Fruit fly (Drosophila melanogaster) whole organism, embryonic: Measurements from ENCODE around the gene Mlc2.

ENCODE experiments used
- CG10321 ChIP-seq: fragments of 200-800 bp; sonication (Bioruptor generic); IDR thresholded peaks from 2 replicates; pipeline ENCODE4 v1.3.6; 2022; ENCODE audit warnings: missing biosample characterization, missing genetic modification characterization
- CG10654 ChIP-seq: fragments of 200-800 bp; sonication (Bioruptor generic); optimal IDR thresholded peaks from 2 replicates; lab custom pipeline; 2016; ENCODE audit warnings: missing biosample characterization, missing genetic modification characterization
- CG10979 ChIP-seq: fragments of 200-800 bp; sonication (Bioruptor generic); optimal IDR thresholded peaks from 2 replicates; lab custom pipeline; 2018; ENCODE audit warnings: missing biosample characterization, mild to moderate bottlenecking, missing genetic modification characterization, moderate library complexity
- CG12942 ChIP-seq: fragments of 200-800 bp; sonication (Bioruptor generic); optimal IDR thresholded peaks from 3 replicates; lab custom pipeline; 2016; ENCODE audit warnings: missing biosample characterization, missing genetic modification characterization
- CG14441 ChIP-seq: fragments of 200-800 bp; sonication (Bioruptor generic); IDR thresholded peaks from 2 replicates; pipeline ENCODE4 v1.3.6; 2022; ENCODE audit warnings: missing biosample characterization, missing genetic modification characterization
- CG15696 ChIP-seq: fragments of 200-800 bp; sonication (Bioruptor generic); optimal IDR thresholded peaks from 2 replicates; lab custom pipeline; 2019; ENCODE audit warnings: missing biosample characterization, mild to moderate bottlenecking, missing genetic modification characterization, moderate library complexity
- CG1647 ChIP-seq: fragments of 200-800 bp; sonication (Bioruptor generic); optimal IDR thresholded peaks from 3 replicates; lab custom pipeline; 2016; ENCODE audit warnings: missing biosample characterization, missing genetic modification characterization
- CG16815 ChIP-seq: fragments of 200-800 bp; sonication (Bioruptor generic); optimal IDR thresholded peaks from 3 replicates; lab custom pipeline; 2017; ENCODE audit warnings: missing biosample characterization, mild to moderate bottlenecking, missing genetic modification characterization
- CG17361 ChIP-seq: fragments of 200-800 bp; sonication (Bioruptor generic); IDR thresholded peaks from 3 replicates; pipeline ENCODE4 v1.3.6; 2022; ENCODE audit warnings: missing biosample characterization, missing genetic modification characterization
- CG17802 ChIP-seq: fragments of 200-800 bp; sonication (Bioruptor generic); optimal IDR thresholded peaks from 2 replicates; lab custom pipeline; 2018; ENCODE audit warnings: missing biosample characterization, mild to moderate bottlenecking, missing genetic modification characterization, moderate library complexity
- CG18476 ChIP-seq: fragments of 200-800 bp; sonication (Bioruptor generic); optimal IDR thresholded peaks from 2 replicates; lab custom pipeline; 2016; ENCODE audit warnings: missing biosample characterization, mild to moderate bottlenecking, missing genetic modification characterization
- CG18619 ChIP-seq: fragments of 200-800 bp; sonication (Bioruptor generic); optimal IDR thresholded peaks from 3 replicates; lab custom pipeline; 2017; ENCODE audit warnings: missing biosample characterization, mild to moderate bottlenecking, missing genetic modification characterization
- CG2678 ChIP-seq: fragments of 200-800 bp; sonication (Bioruptor generic); optimal IDR thresholded peaks from 3 replicates; lab custom pipeline; 2019; ENCODE audit warnings: missing biosample characterization, mild to moderate bottlenecking, missing genetic modification characterization, moderate library complexity
- CG31441 ChIP-seq: fragments of 200-800 bp; sonication (Bioruptor generic); IDR thresholded peaks from 2 replicates; pipeline ENCODE4 v1.3.6; 2022; ENCODE audit warnings: missing biosample characterization, missing genetic modification characterization
- CG43689 ChIP-seq: fragments of 200-800 bp; sonication (Bioruptor generic); IDR thresholded peaks from 2 replicates; pipeline ENCODE4 v1.3.6; 2022; ENCODE audit warnings: missing biosample characterization, missing genetic modification characterization
- CG4404 ChIP-seq: fragments of 200-800 bp; sonication (Bioruptor generic); IDR thresholded peaks from 2 replicates; pipeline ENCODE4 v1.3.6; 2022; ENCODE audit warnings: missing biosample characterization, missing genetic modification characterization
- CG4617 ChIP-seq: fragments of 200-800 bp; sonication (Bioruptor generic); optimal IDR thresholded peaks from 3 replicates; lab custom pipeline; 2016; ENCODE audit warnings: missing biosample characterization, missing genetic modification characterization, borderline replicate concordance
- CG5953 ChIP-seq: fragments of 200-800 bp; sonication (Bioruptor generic); IDR thresholded peaks from 2 replicates; pipeline ENCODE4 v1.3.6; 2022; ENCODE audit warnings: missing biosample characterization, missing genetic modification characterization
- CG7745 ChIP-seq: fragments of 200-800 bp; sonication (Bioruptor generic); optimal IDR thresholded peaks from 2 replicates; lab custom pipeline; 2018; ENCODE audit warnings: missing biosample characterization, mild to moderate bottlenecking, missing genetic modification characterization, moderate library complexity
- CG7987 ChIP-seq: fragments of 200-800 bp; sonication (Bioruptor generic); optimal IDR thresholded peaks from 2 replicates; lab custom pipeline; 2018; ENCODE audit warnings: missing biosample characterization, mild to moderate bottlenecking, missing genetic modification characterization, moderate library complexity
- CG8359 ChIP-seq: fragments of 200-800 bp; sonication (Bioruptor generic); optimal IDR thresholded peaks from 2 replicates; lab custom pipeline; 2017; ENCODE audit warnings: missing biosample characterization, mild to moderate bottlenecking, missing genetic modification characterization, borderline replicate concordance
- CG8924 ChIP-seq: fragments of 200-800 bp; optimal IDR thresholded peaks from 3 replicates; lab custom pipeline; 2019; ENCODE audit warnings: missing biosample characterization, mild to moderate bottlenecking, missing genetic modification characterization, moderate library complexity
- CrebB ChIP-seq: fragments of 200-800 bp; sonication (Bioruptor generic); optimal IDR thresholded peaks from 3 replicates; lab custom pipeline; 2018; ENCODE audit warnings: missing biosample characterization, mild to moderate bottlenecking, missing genetic modification characterization
- Dfd ChIP-seq, 2 experiments: fragments of >200 bp; optimal IDR thresholded peaks; 2 replicates each; lab custom pipeline; 2017; ENCODE audit warnings: missing biosample characterization in 2 of 2, missing genetic modification characterization in 2 of 2
- Eip74EF ChIP-seq, 2 experiments: fragments of 200-800 bp in 1 of 2; fragments of >200 bp in 1 of 2; sonication (Bioruptor generic) in 1 of 2; optimal IDR thresholded peaks; 2 replicates each; lab custom pipeline; 2017 to 2019; ENCODE audit warnings: missing biosample characterization in 2 of 2, missing genetic modification characterization in 2 of 2, mild to moderate bottlenecking in 1 of 2, moderate library complexity in 1 of 2
- Ets65A ChIP-seq: fragments of 200-800 bp; sonication (Bioruptor generic); peaks from one replicate; lab custom pipeline; 2016; ENCODE audit warnings: missing biosample characterization, missing genetic modification characterization
- Fer1 ChIP-seq: fragments of 200-800 bp; sonication (Bioruptor generic); optimal IDR thresholded peaks from 2 replicates; lab custom pipeline; 2017; ENCODE audit warnings: missing biosample characterization, mild to moderate bottlenecking, missing genetic modification characterization
- HLH4C ChIP-seq: fragments of 200-800 bp; sonication (Bioruptor generic); IDR thresholded peaks from 3 replicates; pipeline ENCODE4 v1.3.6; 2022; ENCODE audit warnings: missing biosample characterization, missing genetic modification characterization; ENCODE audit not compliant: partially characterized antibody
- Lhr ChIP-seq: fragments of 200-800 bp; sonication (Bioruptor generic); optimal IDR thresholded peaks from 3 replicates; lab custom pipeline; 2017; ENCODE audit warnings: mild to moderate bottlenecking, missing biosample characterization, missing genetic modification reagents, missing genetic modification characterization
- MTF-1 ChIP-seq: fragments of 200-800 bp; sonication (Bioruptor generic); optimal IDR thresholded peaks from 2 replicates; lab custom pipeline; 2018; ENCODE audit warnings: missing biosample characterization, mild to moderate bottlenecking, missing genetic modification characterization, borderline replicate concordance
- Neu2 ChIP-seq: fragments of 200-800 bp; sonication (Bioruptor generic); optimal IDR thresholded peaks from 3 replicates; lab custom pipeline; 2016; ENCODE audit warnings: missing biosample characterization, missing genetic modification characterization, borderline replicate concordance
- Sry-δ ChIP-seq: fragments of 200-800 bp; sonication (Bioruptor generic); optimal IDR thresholded peaks from 2 replicates; lab custom pipeline; 2016; ENCODE audit warnings: missing biosample characterization, missing genetic modification characterization
- Usf ChIP-seq: fragments of 200-800 bp; sonication (Bioruptor generic); optimal IDR thresholded peaks from 2 replicates; lab custom pipeline; 2017; ENCODE audit warnings: missing genotype, missing biosample characterization, missing genetic modification characterization
- az2 ChIP-seq: fragments of 200-800 bp; sonication (Bioruptor generic); optimal IDR thresholded peaks from 3 replicates; lab custom pipeline; 2016; ENCODE audit warnings: missing biosample characterization, missing genetic modification characterization
- crc ChIP-seq: fragments of 200-800 bp; sonication (Bioruptor generic); optimal IDR thresholded peaks from 2 replicates; lab custom pipeline; 2016; ENCODE audit warnings: missing biosample characterization, missing genetic modification characterization
- dan ChIP-seq: fragments of 200-800 bp; sonication (Bioruptor generic); IDR thresholded peaks from 2 replicates; pipeline ENCODE4 v1.3.6; 2022; ENCODE audit warnings: missing biosample characterization, missing genetic modification characterization
- en ChIP-seq: fragments of 200-800 bp; sonication (Bioruptor generic); optimal IDR thresholded peaks from 2 replicates; lab custom pipeline; 2016; ENCODE audit warnings: missing biosample characterization, missing genetic modification characterization
- fu2 ChIP-seq: fragments of 200-800 bp; sonication (Bioruptor generic); optimal IDR thresholded peaks from 2 replicates; lab custom pipeline; 2016; ENCODE audit warnings: missing biosample characterization, missing genetic modification characterization
- grau ChIP-seq: fragments of 200-800 bp; optimal IDR thresholded peaks from 3 replicates; lab custom pipeline; 2019; ENCODE audit warnings: missing biosample characterization, mild to moderate bottlenecking, missing genetic modification characterization, moderate library complexity
- gro ChIP-seq: fragments of 200-800 bp; sonication (Bioruptor generic); optimal IDR thresholded peaks from 2 replicates; lab custom pipeline; 2016; ENCODE audit warnings: missing biosample characterization, missing genetic modification characterization
- kah ChIP-seq: fragments of 200-800 bp; sonication (Bioruptor generic); optimal IDR thresholded peaks from 2 replicates; lab custom pipeline; 2018; ENCODE audit warnings: missing biosample characterization, mild to moderate bottlenecking, missing genetic modification characterization
- lab ChIP-seq: fragments of 200-800 bp; sonication (Bioruptor generic); optimal IDR thresholded peaks from 3 replicates; lab custom pipeline; 2017; ENCODE audit warnings: missing biosample characterization, missing genetic modification characterization, mild to moderate bottlenecking, moderate library complexity, missing genetic modification reagents
- luna ChIP-seq: fragments of 200-800 bp; sonication (Bioruptor generic); optimal IDR thresholded peaks from 2 replicates; lab custom pipeline; 2016; ENCODE audit warnings: missing biosample characterization, missing genetic modification characterization
- onecut ChIP-seq: fragments of 200-800 bp; sonication (Bioruptor generic); IDR thresholded peaks from 2 replicates; pipeline ENCODE4 v1.3.6; 2022; ENCODE audit warnings: missing biosample characterization, missing genetic modification characterization
- peb ChIP-seq: fragments of 200-800 bp; sonication (Bioruptor generic); IDR thresholded peaks from 2 replicates; pipeline ENCODE4 v1.3.6; 2022; ENCODE audit warnings: missing biosample characterization, missing genetic modification characterization
- ranshi ChIP-seq: fragments of 200-800 bp; sonication (Bioruptor generic); IDR thresholded peaks from 2 replicates; pipeline ENCODE4 v1.3.6; 2022; ENCODE audit warnings: missing biosample characterization, missing genetic modification characterization
- tio ChIP-seq: fragments of 200-800 bp; sonication (Bioruptor generic); optimal IDR thresholded peaks from 2 replicates; lab custom pipeline; 2017; ENCODE audit warnings: missing biosample characterization, missing genetic modification characterization, inconsistent platforms
- tna ChIP-seq: fragments of 200-800 bp; sonication (Bioruptor generic); IDR thresholded peaks from 2 replicates; pipeline ENCODE4 v1.3.6; 2022; ENCODE audit warnings: missing biosample characterization, missing genetic modification characterization; ENCODE audit not compliant: partially characterized antibody
- trem ChIP-seq: fragments of 200-800 bp; optimal IDR thresholded peaks from 3 replicates; lab custom pipeline; 2019; ENCODE audit warnings: missing biosample characterization, mild to moderate bottlenecking, missing genetic modification characterization, moderate library complexity
- tx ChIP-seq: fragments of 200-800 bp; sonication (Bioruptor generic); optimal IDR thresholded peaks from 2 replicates; lab custom pipeline; 2016; ENCODE audit warnings: missing biosample characterization, missing genetic modification characterization
- zfh2 ChIP-seq: fragments of 200-800 bp; sonication (Bioruptor generic); optimal IDR thresholded peaks from 2 replicates; lab custom pipeline; 2016; ENCODE audit warnings: missing biosample characterization, missing genetic modification characterization

The Mlc2 gene

DNA sequence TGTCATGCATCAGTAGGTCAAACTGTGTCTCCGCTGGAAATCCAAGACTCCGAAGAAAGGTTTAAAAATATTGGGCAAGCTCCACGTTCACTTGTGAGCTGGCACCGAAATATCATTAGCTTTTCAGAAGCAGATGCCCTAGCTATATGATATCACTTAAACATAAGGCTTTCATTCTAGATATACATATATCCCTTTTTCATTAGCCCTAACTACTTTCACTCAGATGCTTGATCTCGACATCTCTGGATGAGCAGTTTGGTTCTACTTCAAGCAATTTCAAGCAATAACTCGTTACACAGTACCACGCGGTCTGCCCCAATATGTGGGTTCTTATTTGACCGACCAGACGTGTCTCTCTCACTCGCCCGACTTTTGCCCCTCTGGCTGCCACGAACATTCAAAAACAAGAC, 17.1 kb upstream of the Mlc2 start (continued):
- TF ChIP-seq az2 (peak; percentile 34), zfh2 (GFP tag; lab: Kevin White, UChicago) (peak; percentile 32), tx (GFP tag; lab: Kevin White, UChicago) (peak; percentile 35), tna (GFP tag; lab: Robert Waterston, UW) (no peak), CG1647 (GFP tag; lab: Kevin White, UChicago) (peak; percentile 37), Sry-δ (GFP tag; lab: Kevin White, UChicago) (no peak), CG10321 (GFP tag; lab: Robert Waterston, UW) (no peak), CG43689 (GFP tag; lab: Robert Waterston, UW) (no peak), CG16815 (GFP tag; lab: Kevin White, UChicago) (peak; percentile 30), kah (GFP tag; lab: Kevin White, UChicago) (no peak), CG10979 (peak; percentile 36), CG17361 (GFP tag; lab: Robert Waterston, UW) (peak; percentile 83), CG8924 (peak; percentile 12), ranshi (GFP tag; lab: Robert Waterston, UW) (no peak), luna (GFP tag; lab: Kevin White, UChicago) (no peak), dan (GFP tag; lab: Robert Waterston, UW) (no peak), CG4404 (GFP tag; lab: Robert Waterston, UW) (no peak), CG10654 (GFP tag; lab: Kevin White, UChicago) (no peak), CG7745 (tag; lab: Kevin White, UChicago) (no peak), CG7987 (GFP tag; lab: Kevin White, UChicago) (no peak), CG31441 (GFP tag; lab: Robert Waterston, UW) (peak; percentile 45; the same call in 1 of the 2 replicates), MTF-1 (GFP tag; lab: Kevin White, UChicago) (no peak), CG18476 (no peak), CG17802 (tag; lab: Kevin White, UChicago) (no peak), peb (GFP tag; lab: Robert Waterston, UW) (no peak), trem (tag; lab: Kevin White, UChicago) (no peak), CG15696 (tag; lab: Kevin White, UChicago) (no peak), Ets65A (GFP tag; lab: Kevin White, UChicago) (peak; percentile 97), Lhr (no peak), HLH4C (no peak), CG12942 (GFP tag; lab: Kevin White, UChicago) (no peak), Eip74EF (GFP tag; optimal IDR thresholded peaks at IDR 0.05; lab: Kevin White, UChicago) (peak in 1 of 2 experiments; percentile 22), Usf (peak; percentile 7), CG14441 (GFP tag; lab: Robert Waterston, UW) (peak; percentile 31; the same call in 1 of the 2 replicates), en (no peak), CG2678 (tag; lab: Kevin White, UChicago) (peak; percentile 52), crc (GFP tag; lab: Kevin White, UChicago) (no peak), onecut (GFP tag; lab: Robert Waterston, UW) (no peak), lab (GFP tag; lab: Kevin White, UChicago) (no peak), fu2 (peak; percentile 13), gro (no peak), Fer1 (no peak), CrebB (no peak), CG18619 (GFP tag; lab: Kevin White, UChicago) (peak; percentile 60), Neu2 (GFP tag; lab: Kevin White, UChicago) (no peak), grau (tag; lab: Kevin White, UChicago) (peak; percentile 53), CG8359 (GFP tag; lab: Kevin White, UChicago) (no peak), CG4617 (GFP tag; lab: Kevin White, UChicago) (no peak), tio (peak; percentile 53), Dfd (GFP tag; optimal IDR thresholded peaks at IDR 0.05; lab: Kevin White, UChicago) (no peak), CG5953 (GFP tag; lab: Robert Waterston, UW) (no peak)
